Worm (Caenorhabditis elegans): Measurements from ENCODE around the gene srh-190.
A peak's percentile ranks its signal among the peaks of the same experiment; 100 is the strongest.

DNA sequence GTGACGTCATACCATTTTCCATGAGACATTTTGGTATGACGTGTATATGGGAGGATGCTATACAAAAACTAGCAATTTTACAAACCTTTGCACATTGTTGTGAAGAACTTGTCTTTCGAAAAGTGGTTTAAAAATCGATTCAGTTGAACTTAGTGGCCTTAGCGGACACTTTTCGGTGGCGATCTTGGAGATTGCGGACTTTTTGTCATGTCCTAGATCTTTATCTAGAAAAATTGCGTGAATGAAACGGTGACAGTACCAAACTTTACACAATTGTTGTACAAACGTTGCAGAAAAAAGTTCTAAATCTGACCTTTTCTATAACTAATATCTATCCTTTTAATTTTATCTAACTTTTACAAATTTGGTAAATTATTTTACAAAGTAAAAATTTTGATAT is 37.6 kb upstream of the srh-190 start:
- no peak for TF ChIP-seq lin-32 (GFP tag; optimal IDR thresholded peaks at IDR 0.05)
- TF ChIP-seq ces-1 (GFP tag; optimal IDR thresholded peaks at IDR 0.05), result no peak
- no peak for TF ChIP-seq nhr-76 (tag; optimal IDR thresholded peaks at IDR 0.05)
- TF ChIP-seq flh-1 (GFP tag; optimal IDR thresholded peaks at IDR 0.05), result no peak
- TF ChIP-seq hlh-1 (tag; optimal IDR thresholded peaks at IDR 0.05), result no peak
- TF ChIP-seq mep-1 (tag; optimal IDR thresholded peaks at IDR 0.05), result no peak
- TF ChIP-seq ham-2 (GFP tag; optimal IDR thresholded peaks at IDR 0.05), result no peak
- peak; percentile 66 for TF ChIP-seq elt-1 (tag; optimal IDR thresholded peaks at IDR 0.05; ENCODE audit: borderline replicate concordance, insufficient read depth)
- TF ChIP-seq nhr-237 (tag; optimal IDR thresholded peaks at IDR 0.05), result no peak
- TF ChIP-seq unc-62 (GFP tag; optimal IDR thresholded peaks at IDR 0.05), result no peak
- no peak for TF ChIP-seq mls-2 (tag; optimal IDR thresholded peaks at IDR 0.05)
- TF ChIP-seq ztf-11 (tag; optimal IDR thresholded peaks at IDR 0.05), result no peak
- TF ChIP-seq sptf-1 (tag; optimal IDR thresholded peaks at IDR 0.05), result no peak
- TF ChIP-seq nhr-28 (tag; optimal IDR thresholded peaks at IDR 0.05), result no peak
